Fruit fly (Drosophila melanogaster): ENCODE measurements around the gene S1P.

The S1P gene

dm6 chr3L:21652768-21653167, 35.6 kb upstream of the S1P start (continued):
- TF ChIP-seq CG17186 (GFP tag; optimal IDR thresholded peaks at IDR 0.05) (no peak), Dp (GFP tag; optimal IDR thresholded peaks at IDR 0.05) (peak; percentile 39), Fer3 (tag; optimal IDR thresholded peaks at IDR 0.05) (peak; percentile 54), D19A (tag; optimal IDR thresholded peaks at IDR 0.05) (peak; percentile 47), CG12391 (tag; optimal IDR thresholded peaks at IDR 0.05) (peak; percentile 48), nau (GFP tag; optimal IDR thresholded peaks at IDR 0.05) (no peak), mirr (GFP tag; optimal IDR thresholded peaks at IDR 0.05) (peak; percentile 15), nom (GFP tag; optimal IDR thresholded peaks at IDR 0.05) (no peak), ems (GFP tag; optimal IDR thresholded peaks at IDR 0.05) (peak; percentile 33), CG32532 (GFP tag; IDR thresholded peaks at IDR 0.05) (peak; percentile 81), danr (GFP tag; IDR thresholded peaks at IDR 0.05) (no peak), CG9727 (GFP tag; optimal IDR thresholded peaks at IDR 0.05) (peak; percentile 20), Hr39 (optimal IDR thresholded peaks at IDR 0.05) (no peak), Rx (GFP tag; IDR thresholded peaks at IDR 0.05) (0 out of 2 replicates have a peak, but pooled peaks have one; percentile 12), CG12299 (tag; optimal IDR thresholded peaks at IDR 0.05) (no peak), Ssrp (tag; optimal IDR thresholded peaks at IDR 0.05) (peak; percentile 46), Ada2b (GFP tag; IDR thresholded peaks at IDR 0.05) (peak; percentile 27; the same call in 1 of the 2 replicates), CG15073 (GFP tag; optimal IDR thresholded peaks at IDR 0.05) (peak; percentile 47), pita (GFP tag; optimal IDR thresholded peaks at IDR 0.05) (peak; percentile 61), CG1024 (GFP tag; IDR thresholded peaks at IDR 0.05) (0 out of 2 replicates have a peak, but pooled peaks have one; percentile 24), TFAM (GFP tag; optimal IDR thresholded peaks at IDR 0.05) (no peak), CG12744 (GFP tag; optimal IDR thresholded peaks at IDR 0.05) (peak; percentile 61), Opbp (GFP tag; IDR thresholded peaks at IDR 0.05; ENCODE audit: partially characterized antibody) (peak; percentile 35; the same call in 1 of the 3 replicates), CG10209 (GFP tag; optimal IDR thresholded peaks at IDR 0.05) (peak; percentile 46), Chrac-16 (GFP tag; optimal IDR thresholded peaks at IDR 0.05) (peak; percentile 87), Lim3 (GFP tag; IDR thresholded peaks at IDR 0.05) (no peak), Fer1 (GFP tag; optimal IDR thresholded peaks at IDR 0.05) (no peak), twi (tag; optimal IDR thresholded peaks at IDR 0.05) (peak; percentile 59), psq (GFP tag; optimal IDR thresholded peaks at IDR 0.05) (peak; percentile 22), unc-4 (GFP tag; IDR thresholded peaks at IDR 0.05; ENCODE audit: partially characterized antibody) (no peak), CG15269 (tag; optimal IDR thresholded peaks at IDR 0.05) (peak; percentile 66), CG10565 (GFP tag; optimal IDR thresholded peaks at IDR 0.05) (peak; percentile 5), CG16779 (GFP tag; IDR thresholded peaks at IDR 0.05) (no peak), GATAe (GFP tag; conservative IDR thresholded peaks at IDR 0.05) (no peak), gro (GFP tag; optimal IDR thresholded peaks at IDR 0.05) (peak; percentile 26), CG8944 (GFP tag; optimal IDR thresholded peaks at IDR 0.05) (peak; percentile 80), CG17612 (GFP tag; IDR thresholded peaks at IDR 0.05) (no peak), amos (GFP tag; IDR thresholded peaks at IDR 0.05; ENCODE audit: partially characterized antibody) (peak; percentile 66), gsb-n (tag; optimal IDR thresholded peaks at IDR 0.05) (peak; percentile 31), CG14014 (GFP tag; IDR thresholded peaks at IDR 0.05) (peak; percentile 51; the same call in 1 of the 2 replicates), CG1233 (GFP tag; optimal IDR thresholded peaks at IDR 0.05) (peak; percentile 70), CG4404 (GFP tag; IDR thresholded peaks at IDR 0.05) (no peak), CG2116 (GFP tag; optimal IDR thresholded peaks at IDR 0.05) (no peak), CG13287 (GFP tag; IDR thresholded peaks at IDR 0.05; ENCODE audit: partially characterized antibody) (peak; percentile 27; the same call in 1 of the 2 replicates), CoRest (tag; optimal IDR thresholded peaks at IDR 0.05) (peak; percentile 76), CHES-1-like (GFP tag; optimal IDR thresholded peaks at IDR 0.05) (peak; percentile 43), NFAT (GFP tag; IDR thresholded peaks at IDR 0.05) (peak; percentile 88), nmo (GFP tag; optimal IDR thresholded peaks at IDR 0.05) (peak; percentile 73), CG12659 (GFP tag; optimal IDR thresholded peaks at IDR 0.05) (peak; percentile 66), Max (GFP tag; optimal IDR thresholded peaks at IDR 0.05) (no peak), slbo (GFP tag; IDR thresholded peaks at IDR 0.05) (peak; percentile 87)
